Fruit fly (Drosophila melanogaster): ENCODE data around the gene CG18304.

Gene CG18304

dm6 chr2L:6967422-6968012, 24.9 kb upstream of the CG18304 start, which contains the start of gene Sumo (continued):
- TF ChIP-seq Doc3 (GFP tag; IDR thresholded peaks at IDR 0.05; ENCODE audit: partially characterized antibody) (peak; percentile 80), tna (GFP tag; IDR thresholded peaks at IDR 0.05; ENCODE audit: partially characterized antibody) (peak; percentile 98), ems (GFP tag; optimal IDR thresholded peaks at IDR 0.05) (no peak), phol (tag; optimal IDR thresholded peaks at IDR 0.05) (peak; percentile 66), tin (GFP tag; optimal IDR thresholded peaks at IDR 0.05) (no peak), Sry-δ (GFP tag; optimal IDR thresholded peaks at IDR 0.05) (peak; percentile 91), CG8089 (GFP tag; optimal IDR thresholded peaks at IDR 0.05) (no peak), CG11695 (GFP tag; IDR thresholded peaks at IDR 0.05) (0 out of 3 replicates have a peak, but pooled peaks have one; percentile 21), CG16813 (GFP tag; IDR thresholded peaks at IDR 0.05; ENCODE audit: partially characterized antibody) (peak; percentile 100), CG7963 (GFP tag; IDR thresholded peaks at IDR 0.05; ENCODE audit: partially characterized antibody) (peak; percentile 100), CG15073 (GFP tag; optimal IDR thresholded peaks at IDR 0.05) (no peak), Nf-YC (tag; optimal IDR thresholded peaks at IDR 0.05) (peak; percentile 31), CG42726 (GFP tag; IDR thresholded peaks at IDR 0.05; ENCODE audit: partially characterized antibody) (peak; percentile 100), sr (GFP tag; IDR thresholded peaks at IDR 0.05) (no peak), Dek (tag; optimal IDR thresholded peaks at IDR 0.05) (peak; percentile 42), CG2678 (tag; optimal IDR thresholded peaks at IDR 0.05) (peak; percentile 33), twi (tag; optimal IDR thresholded peaks at IDR 0.05) (peak; percentile 1), CG2712 (tag; optimal IDR thresholded peaks at IDR 0.05) (peak; percentile 30), CG18619 (GFP tag; optimal IDR thresholded peaks at IDR 0.05) (peak; percentile 15), bcd (GFP tag; optimal IDR thresholded peaks at IDR 0.05) (peak; percentile 11), gem (tag; optimal IDR thresholded peaks at IDR 0.05) (peak; percentile 21), Hr3 (GFP tag; optimal IDR thresholded peaks at IDR 0.05) (peak; percentile 17), CG8388 (GFP tag; optimal IDR thresholded peaks at IDR 0.05) (no peak), kay (GFP tag; optimal IDR thresholded peaks at IDR 0.05) (no peak), bsh (GFP tag; optimal IDR thresholded peaks at IDR 0.05) (no peak), CG9727 (GFP tag; optimal IDR thresholded peaks at IDR 0.05) (peak; percentile 30), dm (GFP tag; optimal IDR thresholded peaks at IDR 0.05) (peak; percentile 0), NfI (GFP tag; optimal IDR thresholded peaks at IDR 0.05) (no peak), ken (GFP tag; IDR thresholded peaks at IDR 0.05) (peak; percentile 16; the same call in 1 of the 3 replicates), Mad (GFP tag; optimal IDR thresholded peaks at IDR 0.05) (no peak), CG8765 (GFP tag; IDR thresholded peaks at IDR 0.05) (peak; percentile 25; the same call in 1 of the 2 replicates), CG2129 (GFP tag; IDR thresholded peaks at IDR 0.05; ENCODE audit: partially characterized antibody) (peak; percentile 93), MBD-R2 (GFP tag; IDR thresholded peaks at IDR 0.05) (peak; percentile 38), CG3995 (GFP tag; optimal IDR thresholded peaks at IDR 0.05) (peak; percentile 99), Stat92E (GFP tag; optimal IDR thresholded peaks at IDR 0.05) (no peak), stwl (tag; optimal IDR thresholded peaks at IDR 0.05) (peak; percentile 13), CG12659 (GFP tag; optimal IDR thresholded peaks at IDR 0.05) (peak; percentile 50), CG9876 (GFP tag; optimal IDR thresholded peaks at IDR 0.05) (no peak), stc (GFP tag; IDR thresholded peaks at IDR 0.05) (no peak), sisA (GFP tag; IDR thresholded peaks at IDR 0.05) (0 out of 2 replicates have a peak, but pooled peaks have one; percentile 3), CG4404 (GFP tag; IDR thresholded peaks at IDR 0.05) (no peak), CG1603 (tag; optimal IDR thresholded peaks at IDR 0.05) (peak; percentile 66), row (GFP tag; IDR thresholded peaks at IDR 0.05) (peak; percentile 93), Spps (tag; optimal IDR thresholded peaks at IDR 0.05) (no peak), B-H1 (GFP tag; IDR thresholded peaks at IDR 0.05) (no peak), az2 (GFP tag; optimal IDR thresholded peaks at IDR 0.05) (peak; percentile 9), Bgb (GFP tag; IDR thresholded peaks at IDR 0.05; ENCODE audit: partially characterized antibody) (peak; percentile 99), HLH4C (GFP tag; IDR thresholded peaks at IDR 0.05; ENCODE audit: partially characterized antibody) (peak; percentile 97), Lhr (GFP tag; optimal IDR thresholded peaks at IDR 0.05) (peak; percentile 15)
